Worm (Caenorhabditis elegans): ENCODE results near the gene ttr-12.

DNA sequence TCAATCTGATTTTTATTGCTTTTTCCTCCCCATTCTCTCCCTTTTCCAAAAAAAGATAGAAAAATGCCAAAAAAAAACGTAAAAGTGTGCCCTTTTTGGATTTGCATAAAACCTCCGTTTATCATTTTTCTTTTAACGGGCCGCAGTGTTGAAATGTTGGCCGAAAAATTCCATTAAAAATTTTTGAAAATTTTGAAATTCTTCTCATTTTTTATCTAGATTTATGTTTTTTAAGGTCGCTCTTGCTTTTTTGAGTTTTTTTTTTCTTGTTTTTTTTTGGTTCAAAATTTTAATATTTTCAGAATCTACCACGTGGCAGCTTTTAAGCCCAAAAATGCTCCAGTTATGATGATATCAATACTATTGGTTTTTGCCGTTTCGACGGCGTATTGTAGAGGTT lies 45.8 kb upstream of the ttr-12 start, which contains the start of gene mnr-1:
- TF ChIP-seq him-1 (tag; optimal IDR thresholded peaks at IDR 0.05) (no peak), W03F9.2 (tag; optimal IDR thresholded peaks at IDR 0.05) (no peak), dao-5 (tag; optimal IDR thresholded peaks at IDR 0.05) (no peak)
